Worm (Caenorhabditis elegans) whole organism, L1 larva: Measurements from ENCODE around the gene pot-1.

Experiments
- C34B4.2 ChIP-seq: sonication (generic microtip); optimal IDR thresholded peaks from 2 replicates; lab custom pipeline; 2017; ENCODE audit warnings: mild to moderate bottlenecking, missing genetic modification characterization, missing compliant biosample characterization
- F16B12.6 ChIP-seq: fragments of 150-350 bp; optimal IDR thresholded peaks from 2 replicates; lab custom pipeline; 2014; ENCODE audit warnings: missing biosample characterization, missing genetic modification characterization
- Y116A8C.19 ChIP-seq: sonication (generic microtip); optimal IDR thresholded peaks from 2 replicates; lab custom pipeline; 2016; ENCODE audit warnings: missing compliant biosample characterization, missing genetic modification characterization, borderline replicate concordance
- aha-1 ChIP-seq: fragments of 150-350 bp; optimal IDR thresholded peaks from 2 replicates; lab custom pipeline; 2014; ENCODE audit warnings: missing biosample characterization, missing genetic modification characterization
- alr-1 ChIP-seq: fragments of 200-800 bp; sonication (Bioruptor generic); optimal IDR thresholded peaks from 2 replicates; lab custom pipeline; 2018; ENCODE audit warnings: borderline replicate concordance, mild to moderate bottlenecking, missing genetic modification characterization, missing compliant biosample characterization
- aly-2 ChIP-seq: fragments of 150-350 bp; optimal IDR thresholded peaks from 2 replicates; lab custom pipeline; 2014; ENCODE audit warnings: missing biosample characterization, missing genetic modification characterization
- ama-1 ChIP-seq: fragments of 150-350 bp; optimal IDR thresholded peaks from 2 replicates; lab custom pipeline; 2014
- blmp-1 ChIP-seq: fragments of 150-350 bp; optimal IDR thresholded peaks from 2 replicates; lab custom pipeline; 2014; ENCODE audit warnings: missing biosample characterization, missing genetic modification characterization
- ceh-63 ChIP-seq: fragments of 200-800 bp; sonication (Bioruptor generic); optimal IDR thresholded peaks from 2 replicates; lab custom pipeline; 2018; ENCODE audit warnings: mild to moderate bottlenecking, missing genetic modification characterization, missing compliant biosample characterization
- ceh-82 ChIP-seq, 3 experiments: fragments of 150-350 bp in 1 of 3; sonication (generic microtip) in 2 of 3; optimal IDR thresholded peaks; 2 replicates each; lab custom pipeline; 2014 to 2017; ENCODE audit warnings: missing biosample characterization in 3 of 3, missing genetic modification characterization in 3 of 3
- dpl-1 ChIP-seq, 3 experiments: fragments of 150-350 bp in 2 of 3; sonication (generic microtip) in 1 of 3; optimal IDR thresholded peaks; 2 replicates each; lab custom pipeline; 2014 to 2017; ENCODE audit warnings: missing biosample characterization in 3 of 3, missing genetic modification characterization in 3 of 3, missing genetic modification reagents in 3 of 3
- efl-1 ChIP-seq, 4 experiments: fragments of 150-350 bp; optimal IDR thresholded peaks in 3 of 4; peaks in 1 of 4; 1 replicate in 1 of 4; 2 replicates in 3 of 4; lab custom pipeline; 2014; ENCODE audit warnings: missing biosample characterization in 2 of 4, missing genetic modification characterization in 2 of 4, missing genetic modification reagents in 2 of 4
- egl-27 ChIP-seq, 2 experiments: fragments of 150-350 bp in 1 of 2; sonication (generic microtip); optimal IDR thresholded peaks; 3 replicates each; lab custom pipeline; 2017 to 2018; ENCODE audit warnings: missing biosample characterization in 2 of 2, missing genetic modification characterization in 2 of 2, missing genetic modification reagents in 2 of 2
- elt-2 ChIP-seq: sonication (generic microtip); optimal IDR thresholded peaks from 2 replicates; lab custom pipeline; 2016; ENCODE audit warnings: missing genetic modification characterization, mild to moderate bottlenecking, inconsistent platforms, missing compliant biosample characterization, missing genetic modification reagents
- elt-3 ChIP-seq, 6 experiments: fragments of 150-350 bp in 1 of 6; sonication (generic microtip); optimal IDR thresholded peaks; 2 replicates each; lab custom pipeline; 2017 to 2018; ENCODE audit warnings: missing biosample characterization in 6 of 6, missing genetic modification characterization in 6 of 6, inconsistent platforms in 1 of 6
- fkh-8 ChIP-seq: sonication (generic microtip); optimal IDR thresholded peaks from 2 replicates; lab custom pipeline; 2016; ENCODE audit warnings: mild to moderate bottlenecking, missing genetic modification characterization, missing compliant biosample characterization
- isw-1 ChIP-seq: fragments of 200-800 bp; sonication (Bioruptor generic); IDR thresholded peaks from 2 replicates; pipeline ENCODE4 v1.3.6; 2022; ENCODE audit warnings: missing genetic modification characterization, missing compliant biosample characterization
- lin-13 ChIP-seq: fragments of 150-350 bp; optimal IDR thresholded peaks from 2 replicates; lab custom pipeline; 2014; ENCODE audit warnings: missing biosample characterization, missing genetic modification reagents, missing genetic modification characterization
- lin-14 ChIP-seq: fragments of 200-800 bp; sonication (Bioruptor generic); optimal IDR thresholded peaks from 2 replicates; lab custom pipeline; 2018; ENCODE audit warnings: mild to moderate bottlenecking, missing genetic modification characterization, moderate library complexity, missing compliant biosample characterization
- lin-15B ChIP-seq: fragments of 150-350 bp; sonication (generic microtip); optimal IDR thresholded peaks from 3 replicates; lab custom pipeline; 2014; ENCODE audit warnings: missing biosample characterization, missing genetic modification characterization
- lin-35 ChIP-seq, 2 experiments: fragments of 150-350 bp; optimal IDR thresholded peaks; 2 replicates each; lab custom pipeline; 2014; ENCODE audit warnings: missing biosample characterization in 2 of 2, missing genetic modification characterization in 2 of 2, missing genetic modification reagents in 2 of 2
- lsy-2 ChIP-seq, 2 experiments: fragments of 150-350 bp; optimal IDR thresholded peaks; 2 replicates each; lab custom pipeline; 2014; ENCODE audit warnings: missing biosample characterization in 2 of 2, missing genetic modification characterization in 2 of 2
- mab-9 ChIP-seq: fragments of 200-800 bp; sonication (Bioruptor generic); IDR thresholded peaks from 2 replicates; pipeline ENCODE4 v1.3.6; 2022; ENCODE audit warnings: missing genetic modification reagents, missing genetic modification characterization, missing compliant biosample characterization
- mdl-1 ChIP-seq, 2 experiments: fragments of 150-350 bp; optimal IDR thresholded peaks; 2 replicates each; lab custom pipeline; 2014 to 2017; ENCODE audit warnings: missing biosample characterization in 2 of 2, missing genetic modification characterization in 2 of 2, inconsistent platforms in 1 of 2
- mep-1 ChIP-seq: fragments of 150-350 bp; optimal IDR thresholded peaks from 2 replicates; lab custom pipeline; 2014; ENCODE audit warnings: missing biosample characterization, missing genetic modification characterization
- nhr-237 ChIP-seq: fragments of 150-350 bp; optimal IDR thresholded peaks from 2 replicates; lab custom pipeline; 2014; ENCODE audit warnings: missing biosample characterization, missing genetic modification characterization
- nhr-47 ChIP-seq: sonication (generic microtip); optimal IDR thresholded peaks from 2 replicates; lab custom pipeline; 2016; ENCODE audit warnings: mild to moderate bottlenecking, missing genetic modification characterization, moderate library complexity, missing compliant biosample characterization
- nhr-71 ChIP-seq: sonication (generic microtip); optimal IDR thresholded peaks from 2 replicates; lab custom pipeline; 2016; ENCODE audit warnings: mild to moderate bottlenecking, missing genetic modification characterization, moderate library complexity, missing compliant biosample characterization
- nhr-77 ChIP-seq: fragments of 150-350 bp; optimal IDR thresholded peaks from 2 replicates; lab custom pipeline; 2014; ENCODE audit warnings: missing biosample characterization, missing genetic modification characterization
- nhr-85 ChIP-seq: sonication (generic microtip); peaks from one replicate; lab custom pipeline; 2016; ENCODE audit warnings: missing genetic modification characterization, inconsistent platforms, missing compliant biosample characterization
- nhr-90 ChIP-seq: sonication (generic microtip); optimal IDR thresholded peaks from 2 replicates; lab custom pipeline; 2016; ENCODE audit warnings: mild to moderate bottlenecking, missing genetic modification characterization, missing compliant biosample characterization; ENCODE audit not compliant: poor library complexity
- rnt-1 ChIP-seq: sonication (generic microtip); optimal IDR thresholded peaks from 2 replicates; lab custom pipeline; 2016; ENCODE audit warnings: mild to moderate bottlenecking, missing genetic modification characterization, moderate library complexity, missing compliant biosample characterization
- skn-1 ChIP-seq: fragments of 150-350 bp; optimal IDR thresholded peaks from 2 replicates; lab custom pipeline; 2014; ENCODE audit warnings: missing biosample characterization, missing genetic modification characterization
- snpc-4 ChIP-seq: fragments of 150-350 bp; optimal IDR thresholded peaks from 2 replicates; lab custom pipeline; 2014; ENCODE audit warnings: missing biosample characterization, missing genetic modification characterization
- snu-23 ChIP-seq: sonication (generic microtip); optimal IDR thresholded peaks from 2 replicates; lab custom pipeline; 2016; ENCODE audit warnings: missing genetic modification characterization, missing compliant biosample characterization
- sox-4 ChIP-seq: sonication (generic microtip); optimal IDR thresholded peaks from 2 replicates; lab custom pipeline; 2016; ENCODE audit warnings: missing genetic modification characterization, missing compliant biosample characterization
- swsn-7 ChIP-seq: sonication (generic microtip); optimal IDR thresholded peaks from 2 replicates; lab custom pipeline; 2016; ENCODE audit warnings: missing genetic modification characterization, missing compliant biosample characterization
- tbx-2 ChIP-seq: sonication (generic microtip); optimal IDR thresholded peaks from 2 replicates; lab custom pipeline; 2016; ENCODE audit warnings: missing genetic modification characterization, missing compliant biosample characterization
- unc-30 ChIP-seq: sonication (generic microtip); optimal IDR thresholded peaks from 2 replicates; lab custom pipeline; 2017; ENCODE audit warnings: missing biosample characterization, missing genetic modification characterization
- unc-86 ChIP-seq: sonication (generic microtip); optimal IDR thresholded peaks from 2 replicates; lab custom pipeline; 2016; ENCODE audit warnings: missing genetic modification characterization, missing compliant biosample characterization
- xbp-1 ChIP-seq: sonication (generic microtip); optimal IDR thresholded peaks from 2 replicates; lab custom pipeline; 2016; ENCODE audit warnings: missing genetic modification characterization, missing compliant biosample characterization
- zip-4 ChIP-seq: fragments of 200-800 bp; sonication (Bioruptor generic); optimal IDR thresholded peaks from 2 replicates; lab custom pipeline; 2018; ENCODE audit warnings: mild to moderate bottlenecking, missing genetic modification characterization, moderate library complexity, missing compliant biosample characterization
- ztf-4 ChIP-seq: fragments of 150-350 bp; optimal IDR thresholded peaks from 2 replicates; lab custom pipeline; 2014; ENCODE audit warnings: missing biosample characterization, missing genetic modification characterization

Gene pot-1

ce11 chrIII:7167568-7167937 is 34.1 kb upstream of the pot-1 start, which contains the start of gene acs-4:
TSS of gene acs-4 (plus strand) at chrIII:7167838.
- TF ChIP-seq swsn-7 (tag; lab: Kevin White, UChicago) = no peak
- peak; percentile 12 for TF ChIP-seq blmp-1 (tag; lab: Kevin White, UChicago)
- TF ChIP-seq fkh-8 (tag; lab: Kevin White, UChicago) = no peak
- no peak for TF ChIP-seq aha-1 (tag; lab: Kevin White, UChicago)

- TF ChIP-seq F16B12.6 (tag; lab: Kevin White, UChicago) (peak; percentile 23), alr-1 (tag; lab: Kevin White, UChicago) (no peak), ztf-4 (no peak), elt-2 (tag; lab: Kevin White, UChicago) (peak; percentile 12), snpc-4 (peak; percentile 14), tbx-2 (tag; lab: Kevin White, UChicago) (peak; percentile 36), lin-13 (GFP tag; lab: Kevin White, UChicago) (no peak), fkh-8 (tag; lab: Kevin White, UChicago) (peak; percentile 80), lin-35 (GFP tag; optimal IDR thresholded peaks at IDR 0.05; lab: Kevin White, UChicago) (peak; percentile 10 to 61), nhr-237 (tag; lab: Kevin White, UChicago) (peak; percentile 8), skn-1 (tag; lab: Kevin White, UChicago) (peak; percentile 51), efl-1 (optimal IDR thresholded peaks at IDR 0.05; lab: Kevin White, UChicago) (peak; percentile 61), efl-1 (GFP tag; optimal IDR thresholded peaks at IDR 0.05 in 1 of 2; lab: Kevin White, UChicago) (peak in 1 of 2 experiments; percentile 38), lsy-2 (tag; optimal IDR thresholded peaks at IDR 0.05; lab: Kevin White, UChicago) (peak; percentile 12 to 63), egl-27 (tag; optimal IDR thresholded peaks at IDR 0.05; lab: Kevin White, UChicago) (peak in 1 of 2 experiments; percentile 46), unc-86 (tag; lab: Kevin White, UChicago) (peak; percentile 14), mep-1 (peak; percentile 82), rnt-1 (peak; percentile 30), elt-3 (tag; optimal IDR thresholded peaks at IDR 0.05; lab: Kevin White, UChicago) (peak in 1 of 6 experiments; percentile 14), sox-4 (tag; lab: Kevin White, UChicago) (no peak), aly-2 (tag; lab: Kevin White, UChicago) (no peak), C34B4.2 (tag; lab: Kevin White, UChicago) (no peak), ceh-82 (tag; optimal IDR thresholded peaks at IDR 0.05; lab: Kevin White, UChicago) (peak; percentile 40 to 51 (median 47)), ceh-63 (no peak), nhr-77 (tag; lab: Kevin White, UChicago) (peak; percentile 45), mdl-1 (tag; optimal IDR thresholded peaks at IDR 0.05; lab: Kevin White, UChicago) (peak in 1 of 2 experiments; percentile 40), nhr-47 (tag; lab: Kevin White, UChicago) (peak; percentile 44), swsn-7 (tag; lab: Kevin White, UChicago) (peak; percentile 32), nhr-85 (tag; lab: Kevin White, UChicago) (peak; percentile 30), lin-14 (GFP tag; lab: Kevin White, UChicago) (peak; percentile 95), snu-23 (GFP tag; lab: Kevin White, UChicago) (peak; percentile 51), nhr-71 (peak; percentile 65), xbp-1 (tag; lab: Kevin White, UChicago) (peak; percentile 24), dpl-1 (GFP tag; optimal IDR thresholded peaks at IDR 0.05; lab: Kevin White, UChicago) (peak in 2 of 3 experiments; percentile 16 to 49)
- TF ChIP-seq, all 84 proteins: peak for 26
Measured at ce11 chrIII:7166664-7167567, 33.4 kb upstream of the pot-1 start.

DNA sequence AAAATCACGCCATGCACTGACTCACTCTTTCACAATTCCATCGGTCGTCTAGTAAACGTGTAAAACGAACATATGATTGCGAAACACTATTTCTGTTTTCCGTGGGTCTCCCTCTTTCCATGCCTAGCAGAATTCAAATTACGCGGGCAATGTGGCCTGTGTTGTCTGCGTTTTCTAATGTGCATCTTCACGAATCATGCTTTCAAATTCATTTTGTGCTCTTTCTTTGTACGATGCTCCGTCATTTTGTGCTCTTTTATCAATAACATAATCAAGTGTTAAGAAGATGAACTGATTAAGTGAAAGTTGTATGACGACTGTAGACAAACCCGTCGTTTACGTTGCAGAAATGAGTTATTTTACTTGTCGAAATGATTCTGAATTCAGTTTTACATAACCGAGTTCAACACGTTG is 32.3 kb upstream of the pot-1 start:
- TF ChIP-seq lin-14 (GFP tag; lab: Kevin White, UChicago) = peak; percentile 68
- TF ChIP-seq nhr-47 (tag; lab: Kevin White, UChicago) = no peak
- peak; percentile 26 for TF ChIP-seq lin-15B (tag; lab: Kevin White, UChicago)
- TF ChIP-seq ama-1 (lab: Kevin White, UChicago) = no peak
- TF ChIP-seq mab-9 (GFP tag; lab: Robert Waterston, UW) = no peak
- peak; percentile 43 for TF ChIP-seq nhr-71
- no peak for TF ChIP-seq lin-13 (GFP tag; lab: Kevin White, UChicago)
- peak in 1 of 2 experiments; percentile 11 for TF ChIP-seq mdl-1 (tag; optimal IDR thresholded peaks at IDR 0.05; lab: Kevin White, UChicago)
- peak; percentile 17; the same call in 1 of the 2 replicates for TF ChIP-seq isw-1 (GFP tag; lab: Robert Waterston, UW)
- peak; percentile 77 for TF ChIP-seq xbp-1 (tag; lab: Kevin White, UChicago)
- peak in 1 of 3 experiments; percentile 57 for TF ChIP-seq ceh-82 (tag; optimal IDR thresholded peaks at IDR 0.05; lab: Kevin White, UChicago)
- peak; percentile 39 to 66 (median 52) for TF ChIP-seq dpl-1 (GFP tag; optimal IDR thresholded peaks at IDR 0.05; lab: Kevin White, UChicago)
- TF ChIP-seq Y116A8C.19 (tag; lab: Kevin White, UChicago) = no peak
- TF ChIP-seq lin-35 (GFP tag; optimal IDR thresholded peaks at IDR 0.05; lab: Kevin White, UChicago) = peak; percentile 60 to 77
- peak; percentile 5 for TF ChIP-seq zip-4 (GFP tag; lab: Kevin White, UChicago)
- TF ChIP-seq unc-30 (tag; lab: Kevin White, UChicago) = no peak
- peak; percentile 83 for TF ChIP-seq elt-2 (tag; lab: Kevin White, UChicago)
- TF ChIP-seq efl-1 (optimal IDR thresholded peaks at IDR 0.05; lab: Kevin White, UChicago) = peak; percentile 37 to 54
- TF ChIP-seq efl-1 (GFP tag; optimal IDR thresholded peaks at IDR 0.05 in 1 of 2; lab: Kevin White, UChicago) = peak; percentile 62 to 92
- peak; percentile 17 for TF ChIP-seq nhr-90
- TF ChIP-seq swsn-7 (tag; lab: Kevin White, UChicago) = peak; percentile 3
- TF ChIP-seq mep-1 = peak; percentile 45
- TF ChIP-seq fkh-8 (tag; lab: Kevin White, UChicago) = peak; percentile 3
- peak in 1 of 2 experiments; percentile 47 for TF ChIP-seq lsy-2 (tag; optimal IDR thresholded peaks at IDR 0.05; lab: Kevin White, UChicago)
